Fruit fly (Drosophila melanogaster) whole organism, embryonic: ENCODE data around the gene CG12118.

ENCODE experiments used
- Antp ChIP-seq: fragments of 200-800 bp; sonication (Bioruptor generic); optimal IDR thresholded peaks from 3 replicates; lab custom pipeline; 2016; ENCODE audit warnings: missing biosample characterization, missing genetic modification characterization
- B-H2 ChIP-seq: fragments of 200-800 bp; sonication (Bioruptor generic); optimal IDR thresholded peaks from 2 replicates; lab custom pipeline; 2018; ENCODE audit warnings: missing biosample characterization, mild to moderate bottlenecking, missing genetic modification characterization
- CG10267 ChIP-seq: fragments of 200-800 bp; sonication (Bioruptor generic); optimal IDR thresholded peaks from 2 replicates; lab custom pipeline; 2018; ENCODE audit warnings: missing biosample characterization, mild to moderate bottlenecking, missing genetic modification characterization, moderate library complexity
- CG11085 ChIP-seq: fragments of 200-800 bp; sonication (Bioruptor generic); IDR thresholded peaks from 2 replicates; pipeline ENCODE4 v1.3.6; 2022; ENCODE audit warnings: missing biosample characterization, missing genetic modification characterization
- CG11723 ChIP-seq: fragments of 200-800 bp; sonication (Bioruptor generic); optimal IDR thresholded peaks from 2 replicates; lab custom pipeline; 2017; ENCODE audit warnings: missing biosample characterization, mild to moderate bottlenecking, missing genetic modification characterization
- CG12219 ChIP-seq: fragments of 200-800 bp; sonication (Bioruptor generic); optimal IDR thresholded peaks from 3 replicates; lab custom pipeline; 2018; ENCODE audit warnings: missing biosample characterization, mild to moderate bottlenecking, missing genetic modification characterization
- CG12236 ChIP-seq: fragments of 200-800 bp; sonication (Bioruptor generic); optimal IDR thresholded peaks from 2 replicates; lab custom pipeline; 2016; ENCODE audit warnings: missing biosample characterization, missing genetic modification characterization
- CG13775 ChIP-seq: fragments of 200-800 bp; sonication (Bioruptor generic); optimal IDR thresholded peaks from 3 replicates; lab custom pipeline; 2017; ENCODE audit warnings: missing biosample characterization, mild to moderate bottlenecking, missing genetic modification characterization
- CG14014 ChIP-seq: fragments of 200-800 bp; sonication (Bioruptor generic); IDR thresholded peaks from 2 replicates; pipeline ENCODE4 v1.3.6; 2022; ENCODE audit warnings: missing biosample characterization, missing genetic modification characterization
- CG15479 ChIP-seq: fragments of 200-800 bp; sonication (Bioruptor generic); optimal IDR thresholded peaks from 3 replicates; lab custom pipeline; 2019; ENCODE audit warnings: missing biosample characterization, mild to moderate bottlenecking, missing genetic modification characterization, moderate library complexity
- CG17186 ChIP-seq: fragments of 200-800 bp; sonication (Bioruptor generic); optimal IDR thresholded peaks from 3 replicates; lab custom pipeline; 2017; ENCODE audit warnings: missing biosample characterization, missing genetic modification reagents, missing genetic modification characterization
- CG1792 ChIP-seq: fragments of 200-800 bp; sonication (Bioruptor generic); optimal IDR thresholded peaks from 2 replicates; lab custom pipeline; 2016; ENCODE audit warnings: missing biosample characterization, missing genetic modification characterization
- CG30020 ChIP-seq: fragments of 200-800 bp; optimal IDR thresholded peaks from 2 replicates; lab custom pipeline; 2019; ENCODE audit warnings: missing biosample characterization, mild to moderate bottlenecking, missing genetic modification characterization, moderate library complexity
- CG32772 ChIP-seq: fragments of 200-800 bp; sonication (Bioruptor generic); IDR thresholded peaks from 2 replicates; pipeline ENCODE4 v1.3.6; 2022; ENCODE audit warnings: missing biosample characterization, missing genetic modification characterization
- CG34376 ChIP-seq: fragments of 200-800 bp; sonication (Bioruptor generic); optimal IDR thresholded peaks from 2 replicates; lab custom pipeline; 2018; ENCODE audit warnings: missing biosample characterization, mild to moderate bottlenecking, missing genetic modification characterization
- CG3726 ChIP-seq: fragments of 200-800 bp; sonication (Bioruptor generic); IDR thresholded peaks from 3 replicates; pipeline ENCODE4, ENCODE4 v1.3.6; 2022; ENCODE audit warnings: missing biosample characterization, missing genetic modification characterization
- CG4820 ChIP-seq: fragments of 200-800 bp; sonication (Bioruptor generic); optimal IDR thresholded peaks from 3 replicates; lab custom pipeline; 2016; ENCODE audit warnings: missing biosample characterization, missing genetic modification characterization
- CG6654 ChIP-seq: fragments of 200-800 bp; sonication (Bioruptor generic); optimal IDR thresholded peaks from 2 replicates; lab custom pipeline; 2017; ENCODE audit warnings: missing biosample characterization, mild to moderate bottlenecking, missing genetic modification characterization
- CG8290 ChIP-seq, 3 experiments: fragments of 200-800 bp; sonication (Bioruptor generic); optimal IDR thresholded peaks; 2 replicates each; lab custom pipeline; 2016 to 2019; ENCODE audit warnings: missing biosample characterization in 3 of 3, missing genetic modification characterization in 3 of 3, mild to moderate bottlenecking in 2 of 3, moderate library complexity in 1 of 3
- CG9932 ChIP-seq: fragments of 200-800 bp; sonication (Bioruptor generic); IDR thresholded peaks from 2 replicates; pipeline ENCODE4 v1.3.6; 2022; ENCODE audit warnings: missing biosample characterization, missing genetic modification characterization
- D19B ChIP-seq: fragments of 200-800 bp; sonication (Bioruptor generic); optimal IDR thresholded peaks from 2 replicates; lab custom pipeline; 2017; ENCODE audit warnings: missing biosample characterization, mild to moderate bottlenecking, missing genetic modification characterization
- Dbx ChIP-seq: fragments of 200-800 bp; sonication (Bioruptor generic); IDR thresholded peaks from 3 replicates; pipeline ENCODE4 v1.3.6; 2022; ENCODE audit warnings: missing biosample characterization, missing genetic modification characterization
- ERR ChIP-seq: fragments of 200-800 bp; sonication (Bioruptor generic); optimal IDR thresholded peaks from 2 replicates; lab custom pipeline; 2016; ENCODE audit warnings: missing biosample characterization, missing genetic modification characterization
- Gsc ChIP-seq: fragments of 200-800 bp; sonication (Bioruptor generic); IDR thresholded peaks from 2 replicates; pipeline ENCODE4 v1.3.6; 2022; ENCODE audit warnings: missing biosample characterization, missing genetic modification characterization
- Gug ChIP-seq: fragments of 200-800 bp; sonication (Bioruptor generic); IDR thresholded peaks from 4 replicates; pipeline ENCODE4 v1.3.6; 2022; ENCODE audit warnings: missing biosample characterization, missing genetic modification characterization
- Hmr ChIP-seq: fragments of 200-800 bp; sonication (Bioruptor generic); optimal IDR thresholded peaks from 3 replicates; lab custom pipeline; 2017; ENCODE audit warnings: mild to moderate bottlenecking, missing biosample characterization, missing genetic modification reagents, missing genetic modification characterization
- Hr39 ChIP-seq: fragments of >200 bp; optimal IDR thresholded peaks from 2 replicates; lab custom pipeline; 2017
- Kr ChIP-seq: fragments of 200-800 bp; sonication (Bioruptor generic); optimal IDR thresholded peaks from 2 replicates; lab custom pipeline; 2017; ENCODE audit warnings: missing biosample characterization, mild to moderate bottlenecking, missing genetic modification characterization
- Meics ChIP-seq: fragments of 200-800 bp; sonication (Bioruptor generic); optimal IDR thresholded peaks from 2 replicates; lab custom pipeline; 2017; ENCODE audit warnings: missing biosample characterization, mild to moderate bottlenecking, missing genetic modification characterization
- Pdp1 ChIP-seq, 2 experiments: fragments of 200-800 bp; sonication (Bioruptor generic); optimal IDR thresholded peaks; 3 replicates each; lab custom pipeline; 2016; ENCODE audit warnings: missing biosample characterization in 2 of 2, missing genetic modification characterization in 2 of 2, mild to moderate bottlenecking in 1 of 2, moderate library complexity in 1 of 2
- Poxn ChIP-seq: fragments of 200-800 bp; sonication (Bioruptor generic); IDR thresholded peaks from 2 replicates; pipeline ENCODE4 v1.3.6; 2022; ENCODE audit warnings: missing biosample characterization, missing genetic modification characterization
- Scr ChIP-seq: fragments of 200-800 bp; sonication (Bioruptor generic); IDR thresholded peaks from 2 replicates; pipeline ENCODE4 v1.3.6; 2022; ENCODE audit warnings: missing biosample characterization, missing genetic modification characterization; ENCODE audit not compliant: partially characterized antibody
- Stat92E ChIP-seq, 3 experiments: fragments of >200 bp in 2 of 3; fragments of 200-800 bp in 1 of 3; sonication (Bioruptor generic) in 1 of 3; optimal IDR thresholded peaks; 2 replicates each; lab custom pipeline; 2017 to 2019; ENCODE audit warnings: missing biosample characterization in 3 of 3, missing genetic modification characterization in 3 of 3, mild to moderate bottlenecking in 1 of 3, moderate library complexity in 1 of 3
- al ChIP-seq: fragments of 200-800 bp; sonication (Bioruptor generic); IDR thresholded peaks from 2 replicates; pipeline ENCODE4 v1.3.6; 2022; ENCODE audit warnings: missing biosample characterization, missing genetic modification characterization
- cas ChIP-seq: fragments of 200-800 bp; sonication (Bioruptor generic); IDR thresholded peaks from 2 replicates; pipeline ENCODE4 v1.3.6; 2022; ENCODE audit warnings: missing biosample characterization, missing genetic modification characterization
- chn ChIP-seq: fragments of 200-800 bp; sonication (Bioruptor generic); optimal IDR thresholded peaks from 2 replicates; lab custom pipeline; 2016; ENCODE audit warnings: missing biosample characterization, missing genetic modification characterization
- croc ChIP-seq: fragments of 200-800 bp; sonication (Bioruptor generic); conservative IDR thresholded peaks from 3 replicates; pipeline ENCODE4 v1.3.6; 2022; ENCODE audit warnings: missing biosample characterization, missing genetic modification characterization
- dm ChIP-seq: fragments of 200-800 bp; sonication (Bioruptor generic); optimal IDR thresholded peaks from 3 replicates; lab custom pipeline; 2016; ENCODE audit warnings: missing biosample characterization, missing genetic modification characterization
- eve ChIP-seq, 2 experiments: fragments of >200 bp; optimal IDR thresholded peaks; 2 replicates each; lab custom pipeline; 2017; ENCODE audit warnings: missing biosample characterization in 2 of 2, missing genetic modification characterization in 2 of 2
- fru ChIP-seq: fragments of >200 bp; optimal IDR thresholded peaks from 2 replicates; lab custom pipeline; 2017
- h ChIP-seq: fragments of >200 bp; optimal IDR thresholded peaks from 2 replicates; lab custom pipeline; 2017
- her ChIP-seq: fragments of 200-800 bp; sonication (Bioruptor generic); optimal IDR thresholded peaks from 2 replicates; lab custom pipeline; 2016; ENCODE audit warnings: missing biosample characterization, missing genetic modification characterization
- kay ChIP-seq: fragments of 200-800 bp; sonication (Bioruptor generic); optimal IDR thresholded peaks from 2 replicates; lab custom pipeline; 2016; ENCODE audit warnings: missing biosample characterization, missing genetic modification characterization
- lilli ChIP-seq: fragments of 200-800 bp; sonication (Bioruptor generic); optimal IDR thresholded peaks from 3 replicates; lab custom pipeline; 2016; ENCODE audit warnings: missing biosample characterization, missing genetic modification characterization
- p53 ChIP-seq: fragments of 200-800 bp; sonication (Bioruptor generic); optimal IDR thresholded peaks from 2 replicates; lab custom pipeline; 2016; ENCODE audit warnings: missing biosample characterization, missing genetic modification characterization
- pb ChIP-seq: fragments of 200-800 bp; sonication (Bioruptor generic); optimal IDR thresholded peaks from 3 replicates; lab custom pipeline; 2016; ENCODE audit warnings: missing biosample characterization, missing genetic modification characterization
- row ChIP-seq: fragments of 200-800 bp; sonication (Bioruptor generic); IDR thresholded peaks from 3 replicates; pipeline ENCODE4 v1.3.6; 2022; ENCODE audit warnings: missing biosample characterization, missing genetic modification characterization
- sc ChIP-seq, 3 experiments: fragments of >200 bp in 2 of 3; fragments of 200-800 bp in 1 of 3; sonication (Bioruptor generic) in 1 of 3; optimal IDR thresholded peaks; 2 replicates in 2 of 3; 3 replicates in 1 of 3; lab custom pipeline; 2017; ENCODE audit warnings: mild to moderate bottlenecking in 1 of 3, missing biosample characterization in 1 of 3, missing genetic modification characterization in 1 of 3, missing genetic modification reagents in 1 of 3
- sna ChIP-seq: fragments of 200-800 bp; sonication (Bioruptor generic); IDR thresholded peaks from 2 replicates; pipeline ENCODE4 v1.3.6; 2022; ENCODE audit warnings: missing biosample characterization, missing genetic modification characterization; ENCODE audit not compliant: partially characterized antibody
- tgo ChIP-seq: fragments of 200-800 bp; sonication (Bioruptor generic); IDR thresholded peaks from 3 replicates; pipeline ENCODE4 v1.3.6; 2022; ENCODE audit warnings: missing biosample characterization, missing genetic modification characterization
- vnd ChIP-seq: fragments of 200-800 bp; sonication (Bioruptor generic); IDR thresholded peaks from 3 replicates; pipeline ENCODE4 v1.3.6; 2022; ENCODE audit warnings: missing biosample characterization, missing genetic modification characterization; ENCODE audit not compliant: partially characterized antibody

Gene CG12118

dm6 chrX:9152127-9152598 lies 44.1 kb downstream of the CG12118 start (continued):
- peak in 1 of 3 experiments; percentile 17 for TF ChIP-seq Stat92E (GFP tag; optimal IDR thresholded peaks at IDR 0.05; lab: Kevin White, UChicago)
- peak; percentile 42 for TF ChIP-seq lilli
- no peak for TF ChIP-seq Gug (GFP tag; lab: Robert Waterston, UW)
- TF ChIP-seq CG34376 (GFP tag; lab: Kevin White, UChicago), result peak; percentile 59
- no peak for TF ChIP-seq CG30020 (tag; lab: Kevin White, UChicago)
- TF ChIP-seq CG11085, result no peak
- no peak for TF ChIP-seq Gsc (GFP tag; lab: Robert Waterston, UW)
- TF ChIP-seq Dbx, result peak; percentile 75; the same call in 2 of the 3 replicates
- peak; percentile 60; the same call in 2 of the 3 replicates for TF ChIP-seq row (GFP tag; lab: Robert Waterston, UW)
- TF ChIP-seq eve (GFP tag; optimal IDR thresholded peaks at IDR 0.05; lab: Kevin White, UChicago), result no peak
- peak; percentile 12 for TF ChIP-seq dm (GFP tag; lab: Kevin White, UChicago)
- TF ChIP-seq al (GFP tag; lab: Robert Waterston, UW), result no peak
- peak; percentile 41 for TF ChIP-seq ERR
- TF ChIP-seq Scr, result no peak
- TF ChIP-seq CG6654 (GFP tag; lab: Kevin White, UChicago), result no peak
- TF ChIP-seq sc (optimal IDR thresholded peaks at IDR 0.05; lab: Kevin White, UChicago), result no peak
- TF ChIP-seq sc (GFP tag; optimal IDR thresholded peaks at IDR 0.05; lab: Kevin White, UChicago), result no peak
- no peak for TF ChIP-seq h (lab: Kevin White, UChicago)
- no peak for TF ChIP-seq CG11723 (GFP tag; lab: Kevin White, UChicago)
- TF ChIP-seq CG9932 (GFP tag; lab: Robert Waterston, UW), result no peak
- TF ChIP-seq CG17186 (GFP tag; lab: Kevin White, UChicago), result peak; percentile 33
- no peak for TF ChIP-seq pb (GFP tag; lab: Kevin White, UChicago)
- TF ChIP-seq CG12219 (GFP tag; lab: Kevin White, UChicago), result no peak
- TF ChIP-seq tgo (GFP tag; lab: Robert Waterston, UW), result 0 out of 3 replicates have a peak, but pooled peaks have one; percentile 15
- no peak for TF ChIP-seq CG13775 (GFP tag; lab: Kevin White, UChicago)
- no peak for TF ChIP-seq D19B (GFP tag; lab: Kevin White, UChicago)
- no peak for TF ChIP-seq Antp (GFP tag; lab: Kevin White, UChicago)
- no peak for TF ChIP-seq fru
- no peak for TF ChIP-seq Hmr (GFP tag; lab: Kevin White, UChicago)
- peak; percentile 24 for TF ChIP-seq CG10267 (tag; lab: Kevin White, UChicago)
- TF ChIP-seq kay (GFP tag; lab: Kevin White, UChicago), result no peak
- peak; percentile 3 for TF ChIP-seq CG8290 (GFP tag; optimal IDR thresholded peaks at IDR 0.05; lab: Kevin White, UChicago)
- TF ChIP-seq CG8290 (tag; optimal IDR thresholded peaks at IDR 0.05; lab: Kevin White, UChicago), result no peak
- TF ChIP-seq CG32772 (GFP tag; lab: Robert Waterston, UW), result 0 out of 2 replicates have a peak, but pooled peaks have one; percentile 29
- peak; percentile 86 for TF ChIP-seq chn
- no peak for TF ChIP-seq CG3726
- TF ChIP-seq vnd (GFP tag; lab: Robert Waterston, UW), result no peak
- TF ChIP-seq Pdp1 (GFP tag; optimal IDR thresholded peaks at IDR 0.05; lab: Kevin White, UChicago), result peak in 1 of 2 experiments; percentile 47
- TF ChIP-seq sna (GFP tag; lab: Robert Waterston, UW), result no peak
- TF ChIP-seq CG4820 (GFP tag; lab: Kevin White, UChicago), result no peak
- no peak for TF ChIP-seq B-H2
- peak; percentile 59; the same call in 1 of the 2 replicates for TF ChIP-seq CG14014 (GFP tag; lab: Robert Waterston, UW)
- TF ChIP-seq cas (GFP tag; lab: Robert Waterston, UW), result no peak
- peak; percentile 29 for TF ChIP-seq her (GFP tag; lab: Kevin White, UChicago)
- no peak for TF ChIP-seq CG1792 (GFP tag; lab: Kevin White, UChicago)
- no peak for TF ChIP-seq croc (GFP tag; lab: Robert Waterston, UW)
- TF ChIP-seq Meics (GFP tag; lab: Kevin White, UChicago), result peak; percentile 49
- no peak for TF ChIP-seq CG12236 (GFP tag; lab: Kevin White, UChicago)
- TF ChIP-seq Kr (GFP tag; lab: Kevin White, UChicago), result no peak
- no peak for TF ChIP-seq Hr39 (lab: Kevin White, UChicago)
- TF ChIP-seq Poxn, result no peak
- no peak for TF ChIP-seq CG15479 (GFP tag; lab: Kevin White, UChicago)
- TF ChIP-seq p53, result no peak
